Worm (Caenorhabditis elegans) whole organism, young adult: ENCODE measurements around the gene gmn-1.

ENCODE experiments used
- ama-1 ChIP-seq, 3 experiments: fragments of 150-350 bp in 1 of 3; sonication (generic microtip) in 2 of 3; optimal IDR thresholded peaks; 2 replicates each; lab custom pipeline; 2014 to 2018; ENCODE audit warnings: missing biosample characterization in 2 of 3, missing genetic modification characterization in 2 of 3, missing genetic modification reagents in 2 of 3
- dpl-1 ChIP-seq: fragments of 150-350 bp; optimal IDR thresholded peaks from 2 replicates; lab custom pipeline; 2014; ENCODE audit warnings: missing biosample characterization, missing genetic modification reagents, missing genetic modification characterization
- nhr-27 ChIP-seq: fragments of 200-800 bp; sonication (Bioruptor generic); optimal IDR thresholded peaks from 2 replicates; lab custom pipeline; 2018; ENCODE audit warnings: mild to moderate bottlenecking, missing genetic modification characterization, moderate library complexity, missing compliant biosample characterization

DNA sequence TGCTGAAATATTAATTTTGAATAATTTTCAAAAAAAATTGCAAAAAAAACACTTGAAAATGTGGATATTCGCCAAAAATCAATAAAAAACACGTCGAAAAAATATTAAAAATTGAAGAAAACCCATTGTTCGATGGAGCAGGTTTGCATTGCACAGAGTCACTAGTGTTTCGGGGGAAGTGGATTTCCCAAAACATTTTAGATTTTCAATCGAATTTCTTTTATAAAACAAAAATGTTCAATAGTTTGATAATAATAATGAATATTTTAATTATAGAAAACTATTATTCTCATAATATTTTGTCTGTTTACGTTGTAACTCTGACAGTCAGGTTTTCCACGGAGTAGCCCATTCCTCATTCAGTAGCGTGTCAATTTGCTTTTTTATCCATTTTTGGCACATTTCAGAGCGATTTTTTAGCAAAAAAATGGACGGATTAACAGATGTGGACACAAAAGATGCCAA, 6.5 kb downstream of the gmn-1 start, which contains the start of the genes gex-4 and gphr-1:
- TF ChIP-seq nhr-27 (tag; lab: Kevin White, UChicago) (no peak), dpl-1 (GFP tag; lab: Kevin White, UChicago) (no peak), ama-1 (optimal IDR thresholded peaks at IDR 0.05; lab: Kevin White, UChicago) (no peak), ama-1 (GFP tag; optimal IDR thresholded peaks at IDR 0.05; lab: Kevin White, UChicago) (no peak)
